Worm (Caenorhabditis elegans): ENCODE data around the gene srz-97.

DNA sequence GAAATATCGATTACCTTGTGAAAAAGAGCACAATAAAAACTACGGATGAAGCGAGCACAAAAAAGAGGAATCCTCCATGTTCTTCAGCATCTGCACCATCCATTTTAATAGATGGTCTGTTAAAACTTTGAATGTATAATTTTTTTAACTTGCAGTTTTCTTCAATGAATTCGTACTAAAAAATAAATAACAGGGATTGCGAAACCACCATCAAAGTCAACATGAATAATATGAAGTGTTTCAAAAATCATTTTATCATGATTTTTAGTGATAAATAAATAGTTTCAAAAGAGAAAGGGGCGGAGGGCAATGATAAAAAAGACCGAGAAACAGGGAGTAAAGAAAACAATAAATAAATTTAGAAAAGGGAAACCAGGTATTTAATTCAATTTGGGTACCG, 46.7 kb downstream of the srz-97 start, which contains the start of gene dhs-22:
- TF ChIP-seq C06A6.2 (GFP tag; conservative IDR thresholded peaks at IDR 0.05) (no peak), nhr-120 (GFP tag; IDR thresholded peaks at IDR 0.05) (no peak), ceh-58 (GFP tag; IDR thresholded peaks at IDR 0.05) (no peak)
